Worm (Caenorhabditis elegans): ENCODE data around the gene C27A2.7.

DNA sequence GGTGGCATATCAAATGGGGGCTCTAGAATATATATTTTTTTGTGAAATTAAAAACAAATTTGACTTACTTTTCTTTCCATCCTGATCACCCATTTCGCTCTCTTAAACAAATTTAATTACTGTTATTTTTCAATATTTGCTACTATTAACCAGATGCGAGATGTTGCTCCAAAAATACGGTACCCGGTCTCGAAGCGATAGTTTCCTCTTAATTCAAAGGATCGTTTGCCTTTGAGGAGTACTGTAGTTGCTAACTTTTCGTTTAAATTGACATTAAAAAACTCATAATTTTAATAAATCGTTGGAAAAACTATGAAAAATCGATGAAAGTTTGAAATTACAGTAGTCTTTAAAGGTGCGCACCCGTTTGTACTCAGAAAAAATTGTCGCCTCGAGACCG, 12.2 kb upstream of the C27A2.7 start, which contains the start of gene C04G6.4:
- no peak for TF ChIP-seq dao-5 (tag; optimal IDR thresholded peaks at IDR 0.05)
- no peak for TF ChIP-seq W03F9.2 (tag; optimal IDR thresholded peaks at IDR 0.05)
